Fruit fly (Drosophila melanogaster) whole organism, pupa: Measurements from ENCODE around the gene eca.

ENCODE experiments used
- CG32121 ChIP-seq: fragments of 200-800 bp; sonication (Bioruptor generic); IDR thresholded peaks from 2 replicates; pipeline ENCODE4 v1.3.6; 2022; ENCODE audit warnings: missing biosample characterization, missing genetic modification characterization
- D1 ChIP-seq: fragments of 200-800 bp; sonication (Bioruptor generic); optimal IDR thresholded peaks from 2 replicates; lab custom pipeline; 2018; ENCODE audit warnings: missing biosample characterization, mild to moderate bottlenecking, missing genetic modification characterization, moderate library complexity
- EcR ChIP-seq: fragments of 200-800 bp; sonication (Bioruptor generic); optimal IDR thresholded peaks from 3 replicates; lab custom pipeline; 2019; ENCODE audit warnings: missing biosample characterization, missing genetic modification characterization, mild to moderate bottlenecking, moderate library complexity, missing genetic modification reagents
- Snoo ChIP-seq: fragments of 200-800 bp; sonication (Bioruptor generic); optimal IDR thresholded peaks from 3 replicates; lab custom pipeline; 2017; ENCODE audit warnings: missing biosample characterization, mild to moderate bottlenecking, missing genetic modification characterization, inconsistent platforms
- fd96Ca ChIP-seq: fragments of 200-800 bp; sonication (Bioruptor generic); IDR thresholded peaks from 3 replicates; pipeline ENCODE4 v1.3.6; 2022; ENCODE audit warnings: missing biosample characterization, missing genetic modification characterization

- no peak for TF ChIP-seq D1
- TF ChIP-seq CG32121 (GFP tag; lab: Robert Waterston, UW) = no peak
- TF ChIP-seq fd96Ca (GFP tag; lab: Robert Waterston, UW) = no peak
- TF ChIP-seq Snoo (tag; lab: Kevin White, UChicago) = no peak
- TF ChIP-seq EcR = no peak
Measured at dm6 chr3R:9665405-9665804, 19.9 kb downstream of the eca start.
